Worm (Caenorhabditis elegans) whole organism, L1 larva: Measurements from ENCODE around the gene rrc-1.

Source experiments
- Y116A8C.19 ChIP-seq: sonication (generic microtip); optimal IDR thresholded peaks from 2 replicates; lab custom pipeline; 2016; ENCODE audit warnings: missing compliant biosample characterization, missing genetic modification characterization, borderline replicate concordance
- alr-1 ChIP-seq: fragments of 200-800 bp; sonication (Bioruptor generic); optimal IDR thresholded peaks from 2 replicates; lab custom pipeline; 2018; ENCODE audit warnings: borderline replicate concordance, mild to moderate bottlenecking, missing genetic modification characterization, missing compliant biosample characterization
- aly-2 ChIP-seq: fragments of 150-350 bp; optimal IDR thresholded peaks from 2 replicates; lab custom pipeline; 2014; ENCODE audit warnings: missing biosample characterization, missing genetic modification characterization
- ceh-63 ChIP-seq: fragments of 200-800 bp; sonication (Bioruptor generic); optimal IDR thresholded peaks from 2 replicates; lab custom pipeline; 2018; ENCODE audit warnings: mild to moderate bottlenecking, missing genetic modification characterization, missing compliant biosample characterization
- ceh-82 ChIP-seq, 3 experiments: fragments of 150-350 bp in 1 of 3; sonication (generic microtip) in 2 of 3; optimal IDR thresholded peaks; 2 replicates each; lab custom pipeline; 2014 to 2017; ENCODE audit warnings: missing biosample characterization in 3 of 3, missing genetic modification characterization in 3 of 3
- ceh-88 ChIP-seq: fragments of 200-800 bp; sonication (Bioruptor generic); IDR thresholded peaks from 2 replicates; pipeline ENCODE4 v1.3.6; 2022; ENCODE audit warnings: missing genetic modification characterization, missing compliant biosample characterization
- ces-1 ChIP-seq: fragments of 150-350 bp; optimal IDR thresholded peaks from 2 replicates; lab custom pipeline; 2014; ENCODE audit warnings: missing biosample characterization, missing genetic modification reagents, missing genetic modification characterization
- efl-1 ChIP-seq, 4 experiments: fragments of 150-350 bp; optimal IDR thresholded peaks in 3 of 4; peaks in 1 of 4; 1 replicate in 1 of 4; 2 replicates in 3 of 4; lab custom pipeline; 2014; ENCODE audit warnings: missing biosample characterization in 2 of 4, missing genetic modification characterization in 2 of 4, missing genetic modification reagents in 2 of 4
- ets-5 ChIP-seq: fragments of 200-800 bp; sonication (Bioruptor generic); IDR thresholded peaks from 2 replicates; pipeline ENCODE4 v1.3.6; 2022; ENCODE audit warnings: missing genetic modification characterization, missing compliant biosample characterization
- fkh-10 ChIP-seq: sonication (generic microtip); optimal IDR thresholded peaks from 2 replicates; lab custom pipeline; 2017; ENCODE audit warnings: missing biosample characterization, missing genetic modification reagents, missing genetic modification characterization
- fkh-8 ChIP-seq: sonication (generic microtip); optimal IDR thresholded peaks from 2 replicates; lab custom pipeline; 2016; ENCODE audit warnings: mild to moderate bottlenecking, missing genetic modification characterization, missing compliant biosample characterization
- grh-1 ChIP-seq: fragments of 200-800 bp; sonication (Bioruptor generic); IDR thresholded peaks from 2 replicates; pipeline ENCODE4 v1.3.6; 2022; ENCODE audit warnings: missing genetic modification reagents, missing genetic modification characterization, missing compliant biosample characterization
- irx-1 ChIP-seq: sonication (generic microtip); optimal IDR thresholded peaks from 2 replicates; lab custom pipeline; 2016; ENCODE audit warnings: missing genetic modification characterization, missing compliant biosample characterization
- jun-1 ChIP-seq: fragments of 150-350 bp; optimal IDR thresholded peaks from 2 replicates; lab custom pipeline; 2014; ENCODE audit warnings: missing biosample characterization, missing genetic modification reagents, missing genetic modification characterization
- lin-14 ChIP-seq: fragments of 200-800 bp; sonication (Bioruptor generic); optimal IDR thresholded peaks from 2 replicates; lab custom pipeline; 2018; ENCODE audit warnings: mild to moderate bottlenecking, missing genetic modification characterization, moderate library complexity, missing compliant biosample characterization
- lin-15B ChIP-seq: fragments of 150-350 bp; sonication (generic microtip); optimal IDR thresholded peaks from 3 replicates; lab custom pipeline; 2014; ENCODE audit warnings: missing biosample characterization, missing genetic modification characterization
- nhr-12 ChIP-seq: sonication (generic microtip); optimal IDR thresholded peaks from 2 replicates; lab custom pipeline; 2017; ENCODE audit warnings: missing biosample characterization, missing genetic modification characterization
- nhr-20 ChIP-seq: sonication (generic microtip); optimal IDR thresholded peaks from 2 replicates; lab custom pipeline; 2016; ENCODE audit warnings: mild to moderate bottlenecking, missing genetic modification characterization, missing compliant biosample characterization
- nhr-84 ChIP-seq: sonication (generic microtip); optimal IDR thresholded peaks from 2 replicates; lab custom pipeline; 2017; ENCODE audit warnings: missing biosample characterization, missing genetic modification characterization
- nhr-85 ChIP-seq: sonication (generic microtip); peaks from one replicate; lab custom pipeline; 2016; ENCODE audit warnings: missing genetic modification characterization, inconsistent platforms, missing compliant biosample characterization
- snpc-4 ChIP-seq: fragments of 150-350 bp; optimal IDR thresholded peaks from 2 replicates; lab custom pipeline; 2014; ENCODE audit warnings: missing biosample characterization, missing genetic modification characterization
- sup-37 ChIP-seq: fragments of 200-800 bp; sonication (Bioruptor generic); optimal IDR thresholded peaks from 2 replicates; lab custom pipeline; 2018; ENCODE audit warnings: mild to moderate bottlenecking, missing genetic modification characterization, missing compliant biosample characterization
- unc-30 ChIP-seq: sonication (generic microtip); optimal IDR thresholded peaks from 2 replicates; lab custom pipeline; 2017; ENCODE audit warnings: missing biosample characterization, missing genetic modification characterization
- unc-86 ChIP-seq: sonication (generic microtip); optimal IDR thresholded peaks from 2 replicates; lab custom pipeline; 2016; ENCODE audit warnings: missing genetic modification characterization, missing compliant biosample characterization
- zip-4 ChIP-seq: fragments of 200-800 bp; sonication (Bioruptor generic); optimal IDR thresholded peaks from 2 replicates; lab custom pipeline; 2018; ENCODE audit warnings: mild to moderate bottlenecking, missing genetic modification characterization, moderate library complexity, missing compliant biosample characterization

The rrc-1 gene

DNA sequence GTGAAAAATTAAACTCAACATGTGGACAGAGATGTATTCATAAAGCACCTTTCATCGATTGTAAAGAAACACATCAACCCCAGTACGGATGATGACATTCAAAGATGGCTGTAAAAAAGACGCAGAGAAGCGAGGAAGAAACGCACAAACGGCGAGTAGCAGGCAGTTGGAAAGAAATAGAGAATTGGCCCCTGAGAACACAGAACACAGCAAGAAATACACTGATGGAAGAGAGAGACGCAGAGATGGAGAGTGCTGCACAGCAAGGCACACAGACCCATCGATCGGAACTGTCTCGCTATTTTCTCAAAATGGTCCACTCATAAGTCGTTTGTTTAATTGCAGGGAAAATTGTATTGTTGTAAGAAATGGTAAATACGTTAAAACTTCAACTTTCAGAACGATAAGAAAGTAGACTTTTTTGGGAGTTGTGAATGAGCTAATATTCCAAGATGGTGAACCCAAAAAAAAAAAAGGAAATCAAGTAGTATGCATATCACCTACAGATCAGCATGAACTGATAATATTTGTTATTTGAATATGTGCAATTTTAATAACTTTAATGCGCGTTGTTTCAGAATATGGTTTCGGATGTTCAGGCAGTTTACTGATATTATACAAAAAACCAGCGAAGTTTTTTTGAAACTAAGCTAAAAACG, 8.4 kb downstream of the rrc-1 start (continued):
- no peak for TF ChIP-seq alr-1 (tag; lab: Kevin White, UChicago)
- TF ChIP-seq unc-30 (tag; lab: Kevin White, UChicago): no peak

DNA sequence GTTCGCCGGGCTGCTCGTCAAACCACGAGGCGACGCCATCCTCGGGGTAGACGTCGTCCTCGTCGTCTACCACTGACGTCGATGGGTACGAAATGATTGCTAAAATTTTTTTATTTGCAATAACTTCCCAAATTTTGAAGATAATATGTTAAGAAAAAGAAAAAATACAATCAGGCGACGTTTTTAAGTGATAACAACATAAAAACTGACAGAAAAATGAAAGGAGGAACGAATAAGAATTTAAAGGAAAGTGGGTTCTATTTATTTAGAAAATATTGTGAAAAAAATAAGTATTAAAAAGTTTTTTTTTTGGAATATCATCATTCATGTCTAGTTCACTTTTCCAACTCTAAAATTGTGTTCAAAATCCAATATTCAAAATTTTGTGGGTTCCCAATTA, 8.9 kb downstream of the rrc-1 start, which contains the start of gene dpy-22:
TSS of gene dpy-22 (minus strand) at position 101 of the 400 bp plus-strand sequence.
- no peak for TF ChIP-seq irx-1 (tag; lab: Kevin White, UChicago)
- no peak for TF ChIP-seq fkh-10 (GFP tag; lab: Kevin White, UChicago)
- no peak for TF ChIP-seq jun-1 (tag; lab: Kevin White, UChicago)
- TF ChIP-seq nhr-84: no peak
- no peak for TF ChIP-seq snpc-4 (tag; lab: Kevin White, UChicago)
- TF ChIP-seq ceh-63 (GFP tag; lab: Kevin White, UChicago): no peak
- no peak for TF ChIP-seq zip-4 (GFP tag; lab: Kevin White, UChicago)
- no peak for TF ChIP-seq nhr-20 (tag; lab: Kevin White, UChicago)
- TF ChIP-seq aly-2: no peak
- no peak for TF ChIP-seq grh-1 (GFP tag; lab: Robert Waterston, UW)
- TF ChIP-seq ets-5 (GFP tag; lab: Robert Waterston, UW): no peak
- no peak for TF ChIP-seq sup-37 (GFP tag; lab: Kevin White, UChicago)
- no peak for TF ChIP-seq lin-15B
- TF ChIP-seq ceh-88 (GFP tag; lab: Robert Waterston, UW): no peak
- TF ChIP-seq fkh-8 (tag; lab: Kevin White, UChicago): no peak

DNA sequence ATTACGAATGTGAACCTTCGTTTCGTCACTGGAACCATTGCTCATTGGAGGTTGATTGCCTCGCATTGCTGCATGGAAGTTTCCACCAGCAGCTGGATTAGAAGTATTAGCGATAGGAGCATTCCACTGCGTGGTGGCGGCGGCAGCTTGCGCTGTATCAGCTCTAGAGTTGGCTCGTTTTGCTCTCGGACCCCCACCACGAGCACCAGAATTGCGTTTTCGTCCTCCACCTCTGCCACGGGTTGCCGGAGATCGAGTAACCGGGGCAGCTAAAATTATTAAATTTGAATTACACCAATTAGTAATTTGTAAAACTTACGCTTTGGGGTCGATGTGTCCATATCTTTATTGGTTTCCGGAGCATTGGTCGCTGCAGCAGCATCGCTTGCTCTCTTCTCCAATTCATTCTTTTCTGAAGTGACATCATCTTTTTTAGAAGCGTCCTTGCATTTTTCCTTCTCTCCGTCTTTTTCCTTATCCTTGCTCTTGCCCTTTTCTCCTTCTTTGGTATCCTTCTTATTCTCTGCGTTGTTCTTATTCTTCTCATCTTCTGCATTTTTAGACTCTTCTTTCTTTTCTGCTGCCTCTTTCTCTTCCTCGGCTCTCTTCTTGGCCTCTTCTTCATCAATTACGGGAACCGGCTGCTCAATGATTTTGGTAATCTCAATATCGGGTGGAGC, 16.8 kb downstream of the rrc-1 start:
- TF ChIP-seq unc-86 (tag; lab: Kevin White, UChicago): peak; percentile 0
- peak; percentile 74 for TF ChIP-seq lin-14 (GFP tag; lab: Kevin White, UChicago)
- TF ChIP-seq fkh-10 (GFP tag; lab: Kevin White, UChicago): peak; percentile 36
- TF ChIP-seq nhr-85 (tag; lab: Kevin White, UChicago): no peak
- TF ChIP-seq ceh-82 (tag; optimal IDR thresholded peaks at IDR 0.05; lab: Kevin White, UChicago): peak in 1 of 3 experiments; percentile 28
- TF ChIP-seq, all 84 proteins: peak for 4

DNA sequence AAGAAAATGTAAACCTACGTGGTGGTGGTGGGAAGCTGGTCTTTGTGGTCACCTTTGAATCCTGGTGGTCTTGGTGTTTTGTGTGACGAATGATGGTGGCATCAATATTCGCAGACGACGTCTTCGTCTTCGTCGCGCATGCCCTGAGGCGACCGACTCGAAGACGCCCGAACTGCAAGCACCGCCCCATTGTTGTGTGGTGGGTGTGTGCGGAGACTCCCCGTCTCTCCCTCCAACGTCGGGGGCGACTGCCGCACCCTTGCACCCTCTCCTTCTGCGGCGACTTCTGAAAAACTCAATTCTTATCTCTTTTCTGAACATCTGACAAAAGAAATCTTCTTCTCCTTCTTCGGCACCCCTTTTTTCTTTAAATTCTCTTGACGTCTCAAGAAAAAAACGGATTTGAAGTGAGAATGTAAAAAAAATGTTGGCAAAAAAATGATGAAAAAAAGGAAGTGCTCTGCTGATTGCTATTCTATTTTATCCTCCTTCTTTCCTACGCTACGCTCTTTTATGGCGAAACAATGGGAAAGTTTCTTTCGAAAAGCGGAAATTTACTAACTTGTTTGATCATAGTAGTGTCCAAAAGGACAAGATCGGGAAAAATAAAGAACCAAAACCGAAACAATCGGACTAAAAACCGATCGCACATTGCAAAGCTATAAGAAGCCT, 23.6 kb downstream of the rrc-1 start, which contains the start of gene lgc-47:
TSS of gene lgc-47 (minus strand) at position 286 of the 672 bp plus-strand sequence.
- TF ChIP-seq Y116A8C.19 (tag; lab: Kevin White, UChicago) (no peak), lin-14 (GFP tag; lab: Kevin White, UChicago) (peak; percentile 65), fkh-10 (GFP tag; lab: Kevin White, UChicago) (peak; percentile 96)

DNA sequence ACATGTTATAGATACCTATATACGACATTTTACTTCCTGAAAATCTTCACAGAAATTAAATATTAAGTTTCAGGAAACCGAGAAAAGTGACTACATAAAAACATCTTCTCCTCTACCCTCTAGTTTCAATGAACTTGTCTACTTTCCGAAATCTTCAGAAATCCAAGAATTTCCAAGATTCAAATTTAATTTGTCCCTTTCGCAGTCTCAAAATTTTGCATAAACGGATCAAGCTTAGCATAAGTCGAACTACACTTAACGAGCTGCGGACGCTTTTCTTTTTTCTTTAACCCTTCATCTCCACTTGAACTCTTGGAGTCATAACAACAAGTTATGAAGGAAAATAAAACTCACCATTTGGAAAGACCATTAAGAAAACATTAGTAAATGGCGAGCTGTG, 25.7 kb downstream of the rrc-1 start:
- TF ChIP-seq fkh-10 (GFP tag; lab: Kevin White, UChicago) (peak; percentile 73), lin-14 (GFP tag; lab: Kevin White, UChicago) (peak; percentile 17), ces-1 (GFP tag; lab: Kevin White, UChicago) (peak; percentile 1), nhr-12 (tag; lab: Kevin White, UChicago) (no peak)

DNA sequence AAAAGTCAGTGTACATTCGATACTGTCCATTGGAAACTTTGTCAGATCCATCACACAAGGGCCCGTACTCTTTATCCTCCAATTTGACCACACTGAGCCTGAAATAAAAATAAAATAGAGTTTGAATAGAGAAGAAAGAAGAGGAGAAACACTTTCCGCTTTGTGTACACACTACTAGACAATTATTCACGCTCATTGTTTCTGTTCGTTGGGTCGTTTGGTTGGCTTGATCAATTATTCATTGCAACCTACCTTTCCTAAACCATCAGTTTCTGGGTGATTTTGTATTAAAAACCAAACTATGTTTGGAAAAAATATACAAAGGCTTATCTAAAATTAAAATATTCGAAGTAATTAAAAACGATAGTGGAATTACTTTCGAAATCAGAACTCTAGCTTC, 26.4 kb downstream of the rrc-1 start:
- no peak for TF ChIP-seq efl-1 (optimal IDR thresholded peaks at IDR 0.05; lab: Kevin White, UChicago)
- peak in 1 of 2 experiments; percentile 50 for TF ChIP-seq efl-1 (GFP tag; optimal IDR thresholded peaks at IDR 0.05 in 1 of 2; lab: Kevin White, UChicago)
- TF ChIP-seq nhr-85 (tag; lab: Kevin White, UChicago): no peak
